Worm (Caenorhabditis elegans): ENCODE data around the gene C01B10.7.

- TF ChIP-seq ceh-8 (GFP tag; optimal IDR thresholded peaks at IDR 0.05) (no peak), nhr-47 (tag; optimal IDR thresholded peaks at IDR 0.05) (no peak), efl-1 (optimal IDR thresholded peaks at IDR 0.05) (no peak), efl-1 (GFP tag; optimal IDR thresholded peaks at IDR 0.05 in 1 of 2) (no peak), skn-1 (tag; optimal IDR thresholded peaks at IDR 0.05) (no peak), nhr-11 (tag; optimal IDR thresholded peaks at IDR 0.05) (no peak), lir-3 (tag; optimal IDR thresholded peaks at IDR 0.05; ENCODE audit: poor library complexity) (no peak), lin-35 (GFP tag; optimal IDR thresholded peaks at IDR 0.05) (no peak)
Measured at ce11 chrIV:6634789-6635188, 3.6 kb upstream of the C01B10.7 start, which contains the start of gene metl-13.
